Fruit fly (Drosophila melanogaster) whole organism, adult: ENCODE measurements around the gene CG3703.

Experiments
- CG5204 ChIP-seq: fragments of 200-800 bp; sonication (Bioruptor generic); optimal IDR thresholded peaks from 2 replicates; lab custom pipeline; 2016; ENCODE audit warnings: missing biosample characterization, missing genetic modification characterization
- kay ChIP-seq: fragments of 200-800 bp; sonication (Bioruptor generic); peaks from one replicate; lab custom pipeline; 2016; ENCODE audit warnings: missing biosample characterization, missing genetic modification characterization, borderline replicate concordance

dm6 chrX:921359-921758, 24.2 kb downstream of the CG3703 start:
- no peak for TF ChIP-seq CG5204 (GFP tag; lab: Kevin White, UChicago)
- TF ChIP-seq kay (GFP tag; lab: Kevin White, UChicago) = no peak
